Worm (Caenorhabditis elegans) whole organism, L2 larva: ENCODE data around the gene F47B10.4.

Experiments
- C34F6.9 ChIP-seq: fragments of 150-350 bp; optimal IDR thresholded peaks from 2 replicates; lab custom pipeline; 2014; ENCODE audit warnings: missing biosample characterization, missing genetic modification characterization
- R02D3.7 ChIP-seq: fragments of 150-350 bp; optimal IDR thresholded peaks from 2 replicates; lab custom pipeline; 2014; ENCODE audit warnings: missing biosample characterization, missing genetic modification characterization
- Y55F3AM.14 ChIP-seq: fragments of 200-800 bp; sonication (Bioruptor generic); optimal IDR thresholded peaks from 2 replicates; lab custom pipeline; 2018; ENCODE audit warnings: mild to moderate bottlenecking, missing genetic modification characterization, missing compliant biosample characterization
- ZK546.5 ChIP-seq: sonication (generic microtip); optimal IDR thresholded peaks from 2 replicates; lab custom pipeline; 2017; ENCODE audit warnings: missing biosample characterization, missing genetic modification characterization
- alr-1 ChIP-seq: fragments of 150-350 bp; optimal IDR thresholded peaks from 2 replicates; lab custom pipeline; 2014; ENCODE audit warnings: missing biosample characterization, missing genetic modification characterization
- aly-2 ChIP-seq: fragments of 150-350 bp; optimal IDR thresholded peaks from 2 replicates; lab custom pipeline; 2014; ENCODE audit warnings: missing biosample characterization, missing genetic modification characterization
- ama-1 ChIP-seq: fragments of 150-350 bp; optimal IDR thresholded peaks from 2 replicates; lab custom pipeline; 2018; ENCODE audit warnings: inconsistent platforms
- blmp-1 ChIP-seq: sonication (generic microtip); optimal IDR thresholded peaks from 2 replicates; lab custom pipeline; 2017; ENCODE audit warnings: missing genetic modification characterization, mild to moderate bottlenecking, missing compliant biosample characterization, antibody characterized with exemption, moderate library complexity; ENCODE audit not compliant: insufficient read depth
- ceh-16 ChIP-seq: fragments of 150-350 bp; optimal IDR thresholded peaks from 2 replicates; lab custom pipeline; 2014; ENCODE audit warnings: missing biosample characterization, missing genetic modification characterization
- ceh-82 ChIP-seq: fragments of 150-350 bp; optimal IDR thresholded peaks from 2 replicates; lab custom pipeline; 2014; ENCODE audit warnings: missing biosample characterization, missing genetic modification characterization
- dmd-4 ChIP-seq: sonication (generic microtip); optimal IDR thresholded peaks from 2 replicates; lab custom pipeline; 2017; ENCODE audit warnings: missing biosample characterization, missing genetic modification characterization
- egl-27 ChIP-seq: sonication (generic microtip); optimal IDR thresholded peaks from 3 replicates; lab custom pipeline; 2017; ENCODE audit warnings: missing biosample characterization, missing genetic modification reagents, missing genetic modification characterization
- elt-1 ChIP-seq: fragments of 150-350 bp; optimal IDR thresholded peaks from 2 replicates; lab custom pipeline; 2014; ENCODE audit warnings: missing biosample characterization, missing genetic modification characterization
- gmeb-1 ChIP-seq: fragments of 150-350 bp; optimal IDR thresholded peaks from 2 replicates; lab custom pipeline; 2014; ENCODE audit warnings: missing biosample characterization, missing genetic modification characterization
- lin-11 ChIP-seq: fragments of 150-350 bp; sonication (generic microtip); optimal IDR thresholded peaks from 2 replicates; lab custom pipeline; 2014; ENCODE audit warnings: missing biosample characterization, missing genetic modification characterization, inconsistent platforms, mixed read lengths
- mbf-1 ChIP-seq: sonication (generic microtip); optimal IDR thresholded peaks from 2 replicates; lab custom pipeline; 2017; ENCODE audit warnings: missing biosample characterization, missing genetic modification characterization
- mdl-1 ChIP-seq, 2 experiments: fragments of 150-350 bp in 1 of 2; sonication (generic microtip) in 1 of 2; optimal IDR thresholded peaks; 2 replicates each; lab custom pipeline; 2017; ENCODE audit warnings: missing biosample characterization in 2 of 2, missing genetic modification characterization in 2 of 2
- nhr-10 ChIP-seq: sonication (generic microtip); optimal IDR thresholded peaks from 2 replicates; lab custom pipeline; 2017; ENCODE audit warnings: missing biosample characterization, missing genetic modification characterization
- nhr-11 ChIP-seq: fragments of 150-350 bp; optimal IDR thresholded peaks from 2 replicates; lab custom pipeline; 2014; ENCODE audit warnings: missing biosample characterization, missing genetic modification characterization
- nhr-12 ChIP-seq: fragments of 150-350 bp; optimal IDR thresholded peaks from 2 replicates; lab custom pipeline; 2014; ENCODE audit warnings: missing biosample characterization, missing genetic modification characterization
- nhr-129 ChIP-seq: fragments of 150-350 bp; optimal IDR thresholded peaks from 2 replicates; lab custom pipeline; 2014; ENCODE audit warnings: missing biosample characterization, missing genetic modification characterization
- nhr-237 ChIP-seq: fragments of 150-350 bp; optimal IDR thresholded peaks from 2 replicates; lab custom pipeline; 2014; ENCODE audit warnings: missing biosample characterization, missing genetic modification characterization
- nhr-25 ChIP-seq: fragments of 150-350 bp; sonication (generic microtip); optimal IDR thresholded peaks from 3 replicates; lab custom pipeline; 2014; ENCODE audit warnings: missing biosample characterization, missing genetic modification characterization
- nhr-6 ChIP-seq: fragments of 150-350 bp; optimal IDR thresholded peaks from 2 replicates; lab custom pipeline; 2014; ENCODE audit warnings: missing biosample characterization, missing genetic modification characterization
- nhr-77 ChIP-seq: fragments of 150-350 bp; optimal IDR thresholded peaks from 2 replicates; lab custom pipeline; 2014; ENCODE audit warnings: missing biosample characterization, missing genetic modification characterization
- peb-1 ChIP-seq: fragments of 150-350 bp; optimal IDR thresholded peaks from 2 replicates; lab custom pipeline; 2014; ENCODE audit warnings: missing biosample characterization, missing genetic modification characterization
- sem-4 ChIP-seq: fragments of 150-350 bp; optimal IDR thresholded peaks from 2 replicates; lab custom pipeline; 2014; ENCODE audit warnings: missing biosample characterization, missing genetic modification reagents, missing genetic modification characterization
- skn-1 ChIP-seq: sonication (generic microtip); optimal IDR thresholded peaks from 2 replicates; lab custom pipeline; 2017; ENCODE audit warnings: missing biosample characterization, missing genetic modification characterization
- sma-3 ChIP-seq: sonication (generic microtip); optimal IDR thresholded peaks from 2 replicates; lab custom pipeline; 2016; ENCODE audit warnings: missing genetic modification reagents, missing genetic modification characterization, missing compliant biosample characterization
- snpc-4 ChIP-seq: fragments of 150-350 bp; optimal IDR thresholded peaks from 2 replicates; lab custom pipeline; 2014; ENCODE audit warnings: missing biosample characterization, missing genetic modification characterization
- unc-39 ChIP-seq: fragments of 150-350 bp; optimal IDR thresholded peaks from 2 replicates; lab custom pipeline; 2014; ENCODE audit warnings: missing biosample characterization, missing genetic modification characterization
- unc-55 ChIP-seq: fragments of 150-350 bp; sonication (generic microtip); optimal IDR thresholded peaks from 3 replicates; lab custom pipeline; 2014; ENCODE audit warnings: missing biosample characterization, missing genetic modification reagents, missing genetic modification characterization
- unc-62 ChIP-seq: fragments of 150-350 bp; optimal IDR thresholded peaks from 2 replicates; lab custom pipeline; 2014; ENCODE audit warnings: missing biosample characterization, missing genetic modification reagents, missing genetic modification characterization
- ztf-11 ChIP-seq: sonication (generic microtip); optimal IDR thresholded peaks from 2 replicates; lab custom pipeline; 2017; ENCODE audit warnings: missing biosample characterization, missing genetic modification characterization

Gene F47B10.4

DNA sequence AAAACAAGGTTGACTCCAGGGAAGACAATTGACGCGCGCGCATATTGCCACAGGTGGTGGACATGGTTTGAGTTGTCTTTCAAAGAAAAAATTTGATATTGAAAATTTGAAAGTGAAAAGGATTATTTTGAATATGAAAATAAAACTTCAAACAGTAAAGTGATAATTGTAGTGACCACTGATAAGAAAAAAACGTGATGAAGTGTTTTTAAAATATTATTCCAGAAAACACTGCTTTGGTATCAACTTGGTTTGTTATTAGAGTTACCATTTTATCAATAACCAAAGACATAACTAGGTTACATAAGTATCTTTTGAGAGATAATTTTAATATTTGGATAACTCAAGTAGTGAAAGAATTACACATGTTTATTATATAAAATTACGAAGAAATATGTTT lies 25.1 kb downstream of the F47B10.4 start:
- TF ChIP-seq unc-62 (GFP tag; lab: Kevin White, UChicago): no peak
- TF ChIP-seq sem-4 (tag; lab: Kevin White, UChicago): no peak
- TF ChIP-seq nhr-10 (tag; lab: Kevin White, UChicago): no peak
- TF ChIP-seq nhr-129 (tag; lab: Kevin White, UChicago): no peak
- no peak for TF ChIP-seq nhr-25 (tag; lab: Kevin White, UChicago)
- TF ChIP-seq Y55F3AM.14 (GFP tag; lab: Kevin White, UChicago): no peak
- no peak for TF ChIP-seq peb-1
- no peak for TF ChIP-seq alr-1 (tag; lab: Kevin White, UChicago)
- no peak for TF ChIP-seq ceh-82 (tag; lab: Kevin White, UChicago)
- TF ChIP-seq nhr-77 (tag; lab: Kevin White, UChicago): no peak
- TF ChIP-seq mdl-1 (tag; optimal IDR thresholded peaks at IDR 0.05; lab: Kevin White, UChicago): no peak
- TF ChIP-seq blmp-1 (tag; lab: Kevin White, UChicago): no peak
- no peak for TF ChIP-seq nhr-6 (tag; lab: Kevin White, UChicago)

DNA sequence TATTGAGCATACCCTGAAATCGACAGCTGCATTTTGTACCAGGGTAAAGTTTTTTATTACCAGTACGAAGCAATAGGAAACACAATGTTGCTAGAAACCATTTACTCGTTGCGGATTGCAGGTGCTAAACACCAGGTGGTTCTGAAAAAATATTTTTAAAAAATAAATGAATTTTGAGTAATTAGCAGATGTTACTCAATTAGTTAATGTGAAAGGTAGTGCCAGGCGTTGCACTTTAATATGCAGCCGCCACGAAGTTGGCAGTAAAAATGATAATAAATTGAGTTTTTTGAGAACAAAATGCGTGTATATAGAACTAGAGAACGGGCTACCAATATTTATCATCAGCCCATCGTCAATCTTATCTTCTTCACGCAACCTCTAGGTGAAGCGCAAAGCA lies 28.5 kb downstream of the F47B10.4 start, which contains the start of gene nstp-9:
TSS of gene nstp-9 (minus strand) at position 101 of the 400 bp plus-strand sequence.
- TF ChIP-seq ceh-16 (tag; lab: Kevin White, UChicago): no peak
- TF ChIP-seq lin-11 (tag; lab: Kevin White, UChicago): no peak
- no peak for TF ChIP-seq ceh-82 (tag; lab: Kevin White, UChicago)
- TF ChIP-seq aly-2 (tag; lab: Kevin White, UChicago): no peak
- TF ChIP-seq sma-3 (GFP tag; lab: Kevin White, UChicago): no peak
- no peak for TF ChIP-seq C34F6.9 (tag; lab: Kevin White, UChicago)
- TF ChIP-seq nhr-11: no peak
- TF ChIP-seq Y55F3AM.14 (GFP tag; lab: Kevin White, UChicago): no peak
- TF ChIP-seq blmp-1 (tag; lab: Kevin White, UChicago): no peak
- no peak for TF ChIP-seq nhr-6 (tag; lab: Kevin White, UChicago)
- TF ChIP-seq nhr-12 (tag; lab: Kevin White, UChicago): no peak
- TF ChIP-seq unc-39 (tag; lab: Kevin White, UChicago): no peak
- TF ChIP-seq gmeb-1 (tag; lab: Kevin White, UChicago): no peak
- TF ChIP-seq, all 48 proteins: peak for 0

DNA sequence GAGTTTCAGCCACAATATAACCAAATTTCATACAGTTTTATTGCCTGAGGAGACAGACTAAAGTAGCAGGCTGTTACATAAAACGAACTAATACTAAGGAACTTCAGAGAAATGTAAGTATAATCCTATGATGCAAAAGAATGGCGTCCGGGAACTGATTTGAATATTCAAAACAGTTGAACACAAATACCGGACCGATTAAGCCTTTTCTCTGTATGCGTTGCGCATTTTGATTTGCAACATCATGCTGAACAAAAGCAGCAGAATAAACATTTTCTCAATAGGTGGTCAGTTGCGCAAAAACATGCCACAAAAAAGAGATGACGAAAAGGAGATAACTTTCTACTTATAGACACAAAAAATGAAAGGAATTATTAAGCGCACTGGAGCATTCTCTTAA lies 33.0 kb downstream of the F47B10.4 start:
- TF ChIP-seq mbf-1 (tag; lab: Kevin White, UChicago) (no peak), egl-27 (tag; lab: Kevin White, UChicago) (no peak), nhr-11 (no peak), dmd-4 (tag; lab: Kevin White, UChicago) (no peak), sma-3 (GFP tag; lab: Kevin White, UChicago) (no peak), snpc-4 (no peak), nhr-129 (tag; lab: Kevin White, UChicago) (no peak), blmp-1 (tag; lab: Kevin White, UChicago) (no peak), sem-4 (tag; lab: Kevin White, UChicago) (no peak), nhr-12 (tag; lab: Kevin White, UChicago) (no peak), skn-1 (tag; lab: Kevin White, UChicago) (no peak), alr-1 (tag; lab: Kevin White, UChicago) (no peak), Y55F3AM.14 (GFP tag; lab: Kevin White, UChicago) (no peak), peb-1 (no peak), ZK546.5 (tag; lab: Kevin White, UChicago) (no peak), unc-55 (GFP tag; lab: Kevin White, UChicago) (no peak)

DNA sequence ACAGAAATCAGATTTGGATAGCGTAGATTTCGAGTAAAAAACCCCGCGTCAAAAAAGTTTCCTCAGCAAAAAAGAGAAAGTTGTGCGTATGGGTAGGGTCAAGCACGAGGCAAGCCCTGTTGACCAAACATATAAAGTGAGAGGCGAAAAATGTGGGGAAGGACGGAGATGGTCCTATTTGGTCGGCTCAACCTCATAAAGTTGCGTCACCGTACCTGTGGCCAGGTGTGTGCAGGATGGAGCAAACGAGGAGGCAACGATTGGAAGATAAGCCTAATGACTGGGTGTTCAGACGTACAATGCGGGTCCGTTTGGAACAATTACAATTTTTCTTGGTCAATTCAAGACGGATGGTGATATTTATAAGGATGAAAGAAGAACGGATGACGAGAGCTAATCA lies 36.1 kb downstream of the F47B10.4 start:
- TF ChIP-seq unc-39 (tag; lab: Kevin White, UChicago) (no peak), unc-55 (GFP tag; lab: Kevin White, UChicago) (no peak), elt-1 (tag; lab: Kevin White, UChicago) (no peak), nhr-6 (tag; lab: Kevin White, UChicago) (no peak), ztf-11 (tag; lab: Kevin White, UChicago) (no peak), nhr-10 (tag; lab: Kevin White, UChicago) (no peak), R02D3.7 (no peak), skn-1 (tag; lab: Kevin White, UChicago) (no peak), alr-1 (tag; lab: Kevin White, UChicago) (no peak), mbf-1 (tag; lab: Kevin White, UChicago) (no peak), lin-11 (tag; lab: Kevin White, UChicago) (no peak), ZK546.5 (tag; lab: Kevin White, UChicago) (no peak), sem-4 (tag; lab: Kevin White, UChicago) (no peak), egl-27 (tag; lab: Kevin White, UChicago) (no peak), ama-1 (lab: Kevin White, UChicago) (no peak), C34F6.9 (tag; lab: Kevin White, UChicago) (no peak), nhr-237 (tag; lab: Kevin White, UChicago) (no peak)
- TF ChIP-seq, all 48 proteins: peak for 0
